Fruit fly (Drosophila melanogaster): ENCODE measurements around the gene Cds.

Gene Cds

DNA sequence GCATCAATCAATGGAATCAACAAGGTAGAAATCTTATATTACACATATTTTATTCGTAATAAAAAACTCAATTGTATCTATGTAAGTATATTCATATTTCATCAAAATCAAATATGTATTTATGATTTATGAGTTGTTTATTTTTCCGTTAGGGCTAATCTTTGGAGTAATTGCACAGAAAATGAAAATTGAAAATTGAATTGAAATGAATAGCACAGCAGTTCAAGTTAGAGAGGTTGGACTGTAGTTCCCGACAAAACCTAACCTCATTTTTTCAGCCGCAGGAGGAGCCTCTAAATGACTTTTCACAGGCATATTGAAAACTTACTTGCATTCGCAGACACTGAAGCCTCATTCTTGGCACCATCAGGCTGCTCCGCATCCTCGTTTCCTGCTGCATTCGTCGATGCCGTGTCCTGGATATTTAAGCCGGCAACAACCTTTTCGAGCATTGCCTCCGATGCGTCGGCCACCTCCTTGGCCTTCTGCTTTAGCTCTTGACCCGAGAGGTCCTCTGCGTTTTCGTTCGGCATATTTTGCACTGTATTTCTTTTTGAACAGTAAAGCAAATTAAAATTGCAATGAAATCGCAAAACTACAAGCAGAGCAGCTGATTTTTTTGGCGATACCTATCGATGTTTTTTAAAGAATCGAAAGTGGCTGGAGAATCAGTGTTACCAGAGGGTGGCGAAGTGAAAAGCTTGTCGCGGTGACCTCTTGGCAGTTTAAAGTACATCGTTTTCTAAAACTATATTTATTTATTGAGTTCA lies 50.4 kb downstream of the Cds start, which contains the start of gene Nmt:
Gene Nmt, minus strand, starts transcription at position 635 of the 770 bp plus-strand sequence.
- no peak for TF ChIP-seq rn (GFP tag; IDR thresholded peaks at IDR 0.05)
- TF ChIP-seq Snoo (tag; optimal IDR thresholded peaks at IDR 0.05), result peak; percentile 24
- TF ChIP-seq CG8159 (tag; optimal IDR thresholded peaks at IDR 0.05), result peak; percentile 36
- no peak for TF ChIP-seq CG4496 (GFP tag; IDR thresholded peaks at IDR 0.05)
- TF ChIP-seq D1 (tag; optimal IDR thresholded peaks at IDR 0.05), result no peak
- TF ChIP-seq Ets98B (GFP tag; IDR thresholded peaks at IDR 0.05), result peak; percentile 42
- peak; percentile 3 for TF ChIP-seq gl (tag; optimal IDR thresholded peaks at IDR 0.05)
- TF ChIP-seq CG34367 (tag; optimal IDR thresholded peaks at IDR 0.05), result no peak
- no peak for TF ChIP-seq CG10348 (GFP tag; IDR thresholded peaks at IDR 0.05)
- no peak for TF ChIP-seq EcR (GFP tag; optimal IDR thresholded peaks at IDR 0.05)
- no peak for TF ChIP-seq CG32121 (GFP tag; IDR thresholded peaks at IDR 0.05)
- TF ChIP-seq Pif1B (GFP tag; optimal IDR thresholded peaks at IDR 0.05), result no peak
- no peak for TF ChIP-seq CG12605 (GFP tag; IDR thresholded peaks at IDR 0.05)
- no peak for TF ChIP-seq CG13204 (GFP tag; optimal IDR thresholded peaks at IDR 0.05)
- no peak for TF ChIP-seq fd96Ca (GFP tag; IDR thresholded peaks at IDR 0.05)
- TF ChIP-seq CG15710 (tag; optimal IDR thresholded peaks at IDR 0.05), result peak; percentile 19
- TF ChIP-seq CG9948 (tag; optimal IDR thresholded peaks at IDR 0.05), result peak; percentile 28
- TF ChIP-seq CG8301 (tag; optimal IDR thresholded peaks at IDR 0.05), result peak; percentile 49
- TF ChIP-seq Pif1A (GFP tag; optimal IDR thresholded peaks at IDR 0.05), result no peak
- no peak for TF ChIP-seq CG14655 (GFP tag; optimal IDR thresholded peaks at IDR 0.05)
- peak; percentile 43 for TF ChIP-seq CG17806 (tag; optimal IDR thresholded peaks at IDR 0.05)

DNA sequence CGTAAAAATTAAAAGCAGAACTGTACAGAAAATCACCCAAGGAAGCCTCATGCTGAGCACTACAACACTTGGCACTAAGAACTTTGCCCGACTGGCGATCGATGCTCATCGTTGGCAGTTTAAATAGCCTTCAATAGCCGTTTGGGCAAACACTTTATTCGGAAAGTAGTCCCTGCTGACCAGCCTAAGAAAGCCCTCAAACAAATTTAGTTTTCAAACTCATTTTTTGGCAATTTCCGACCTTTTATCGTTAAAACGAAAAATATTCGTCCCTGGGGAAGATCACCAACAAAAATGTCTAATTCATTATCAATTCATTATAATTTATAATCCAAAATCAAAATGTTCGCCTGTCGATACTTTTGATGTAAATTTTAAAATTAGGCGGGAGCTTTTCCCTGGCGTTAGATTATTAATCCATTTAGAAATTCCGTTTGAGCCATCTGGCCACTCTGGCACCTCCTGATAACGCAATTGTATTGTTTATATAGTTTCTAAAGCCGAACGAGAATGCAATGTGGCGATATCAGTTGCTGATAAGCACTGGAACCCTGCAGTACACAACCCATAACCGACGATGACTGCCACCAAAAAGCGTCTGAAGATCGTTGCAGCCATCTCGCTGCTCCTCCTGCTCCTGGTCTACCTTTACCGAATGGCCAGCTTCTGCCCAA lies 53.0 kb downstream of the Cds start, which contains the start of the genes mthl7 and Uxs:
Gene mthl7, minus strand, starts transcription at position 51 of the 674 bp plus-strand sequence.
Gene Uxs, plus strand, starts transcription at position 460 of the 674 bp plus-strand sequence.
- no peak for TF ChIP-seq gl (tag; optimal IDR thresholded peaks at IDR 0.05)
- TF ChIP-seq CG4496 (GFP tag; IDR thresholded peaks at IDR 0.05), result no peak
- no peak for TF ChIP-seq CG9948 (tag; optimal IDR thresholded peaks at IDR 0.05)
- no peak for TF ChIP-seq rn (GFP tag; IDR thresholded peaks at IDR 0.05)
- no peak for TF ChIP-seq CG8159 (tag; optimal IDR thresholded peaks at IDR 0.05)
- no peak for TF ChIP-seq EcR (GFP tag; optimal IDR thresholded peaks at IDR 0.05)
- TF ChIP-seq fd96Ca (GFP tag; IDR thresholded peaks at IDR 0.05), result no peak
